Worm (Caenorhabditis elegans): ENCODE data around the gene atg-7.

Gene atg-7

DNA sequence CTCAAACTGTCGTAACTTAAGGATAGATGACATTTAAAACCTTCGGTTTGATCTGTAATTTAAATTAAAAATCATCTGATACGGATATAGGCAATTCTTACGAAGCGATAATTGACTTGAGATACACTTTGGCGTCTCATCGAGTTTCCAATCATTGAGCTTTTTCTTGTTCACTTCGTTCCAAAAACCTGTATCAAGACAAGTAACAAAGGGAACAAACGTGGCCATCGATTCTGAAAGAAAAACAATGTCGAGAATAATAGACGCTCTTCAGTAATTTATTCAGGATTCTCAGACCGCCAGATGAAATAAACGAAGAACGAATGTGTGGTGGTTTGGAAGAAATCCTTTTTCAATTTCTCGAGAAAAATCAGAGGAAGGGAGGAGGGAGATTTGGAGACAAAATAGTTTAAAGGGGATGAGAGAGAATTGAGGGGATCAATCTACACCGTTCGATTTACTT, at the start of gene atg-7:
TSS of gene atg-7 (minus strand) at position 233 of the 463 bp plus-strand sequence.
- TF ChIP-seq sdz-12 (GFP tag; optimal IDR thresholded peaks at IDR 0.05) (no peak), skn-1 (tag; optimal IDR thresholded peaks at IDR 0.05) (no peak), lin-39 (tag; optimal IDR thresholded peaks at IDR 0.05) (no peak), F44E2.7 (GFP tag; IDR thresholded peaks at IDR 0.05) (no peak), ceh-20 (GFP tag; IDR thresholded peaks at IDR 0.05) (no peak), nhr-10 (tag; optimal IDR thresholded peaks at IDR 0.05) (no peak), ZK337.2 (GFP tag; IDR thresholded peaks at IDR 0.05) (no peak), lin-1 (GFP tag; IDR thresholded peaks at IDR 0.05) (no peak), madf-5 (GFP tag; IDR thresholded peaks at IDR 0.05) (no peak), nhr-11 (tag; optimal IDR thresholded peaks at IDR 0.05) (no peak), tra-1 (GFP tag; IDR thresholded peaks at IDR 0.05) (no peak), ztf-11 (tag; optimal IDR thresholded peaks at IDR 0.05) (no peak), daf-8 (GFP tag; IDR thresholded peaks at IDR 0.05) (no peak), R02D3.7 (tag; optimal IDR thresholded peaks at IDR 0.05) (no peak), T26A8.4 (GFP tag; IDR thresholded peaks at IDR 0.05) (peak; percentile 71), hlh-11 (tag; optimal IDR thresholded peaks at IDR 0.05) (no peak), Y48G9A.11 (GFP tag; IDR thresholded peaks at IDR 0.05) (no peak), D1046.2 (GFP tag; IDR thresholded peaks at IDR 0.05) (no peak), hlh-30 (tag; optimal IDR thresholded peaks at IDR 0.05; ENCODE audit: insufficient read depth) (no peak), set-16 (GFP tag; IDR thresholded peaks at IDR 0.05) (no peak), nhr-41 (GFP tag; IDR thresholded peaks at IDR 0.05) (no peak), lir-3 (tag; optimal IDR thresholded peaks at IDR 0.05) (no peak), ceh-82 (tag; optimal IDR thresholded peaks at IDR 0.05) (no peak), T20F7.1 (GFP tag; optimal IDR thresholded peaks at IDR 0.05) (no peak), Y5F2A.4 (GFP tag; optimal IDR thresholded peaks at IDR 0.05) (no peak), nhr-77 (tag; optimal IDR thresholded peaks at IDR 0.05) (no peak), rbr-2 (tag; optimal IDR thresholded peaks at IDR 0.05) (no peak), egl-27 (tag; optimal IDR thresholded peaks at IDR 0.05) (no peak), egl-43 (GFP tag; IDR thresholded peaks at IDR 0.05) (no peak), nhr-6 (tag; optimal IDR thresholded peaks at IDR 0.05) (no peak), ztf-7 (tag; optimal IDR thresholded peaks at IDR 0.05) (no peak), duxl-1 (tag; optimal IDR thresholded peaks at IDR 0.05; ENCODE audit: poor library complexity) (no peak), zip-2 (tag; optimal IDR thresholded peaks at IDR 0.05) (peak; percentile 44), ceh-62 (tag; optimal IDR thresholded peaks at IDR 0.05) (no peak), spr-1 (tag; optimal IDR thresholded peaks at IDR 0.05) (no peak), Y75B8A.6 (GFP tag; IDR thresholded peaks at IDR 0.05) (no peak), dpl-1 (GFP tag; optimal IDR thresholded peaks at IDR 0.05) (no peak), nhr-102 (tag; optimal IDR thresholded peaks at IDR 0.05) (peak; percentile 17), mxl-2 (GFP tag; conservative IDR thresholded peaks at IDR 0.05) (no peak), tag-97 (GFP tag; IDR thresholded peaks at IDR 0.05) (no peak), zfp-3 (GFP tag; conservative IDR thresholded peaks at IDR 0.05) (peak; percentile 69; the same call in 1 of the 2 replicates), unc-39 (tag; optimal IDR thresholded peaks at IDR 0.05) (no peak), dmd-9 (GFP tag; IDR thresholded peaks at IDR 0.05) (no peak), ceh-32 (tag; optimal IDR thresholded peaks at IDR 0.05; ENCODE audit: poor library complexity) (no peak), mes-2 (tag; optimal IDR thresholded peaks at IDR 0.05; ENCODE audit: poor library complexity, severe bottlenecking) (no peak), pqm-1 (tag; optimal IDR thresholded peaks at IDR 0.05) (no peak), nhr-28 (tag; optimal IDR thresholded peaks at IDR 0.05) (no peak), pha-4 (GFP tag; IDR thresholded peaks at IDR 0.05) (no peak), pha-4 (tag; optimal IDR thresholded peaks at IDR 0.05) (no peak), mxl-3 (GFP tag; optimal IDR thresholded peaks at IDR 0.05) (no peak), ces-1 (GFP tag; optimal IDR thresholded peaks at IDR 0.05) (no peak), zip-11 (GFP tag; IDR thresholded peaks at IDR 0.05) (no peak), lin-29 (GFP tag; IDR thresholded peaks at IDR 0.05) (peak; percentile 22; the same call in 1 of the 2 replicates)

All from whole organism, L4 larva.